Fruit fly (Drosophila melanogaster) S2 (cell line): ENCODE results near the gene lwr.

Experiments used
- CG8478 ChIP-seq: fragments of >200 bp; optimal IDR thresholded peaks from 2 replicates; lab custom pipeline; 2018
- CTCF ChIP-seq, 2 experiments: fragments of >200 bp; optimal IDR thresholded peaks; 2 replicates each; lab custom pipeline; 2018

DNA sequence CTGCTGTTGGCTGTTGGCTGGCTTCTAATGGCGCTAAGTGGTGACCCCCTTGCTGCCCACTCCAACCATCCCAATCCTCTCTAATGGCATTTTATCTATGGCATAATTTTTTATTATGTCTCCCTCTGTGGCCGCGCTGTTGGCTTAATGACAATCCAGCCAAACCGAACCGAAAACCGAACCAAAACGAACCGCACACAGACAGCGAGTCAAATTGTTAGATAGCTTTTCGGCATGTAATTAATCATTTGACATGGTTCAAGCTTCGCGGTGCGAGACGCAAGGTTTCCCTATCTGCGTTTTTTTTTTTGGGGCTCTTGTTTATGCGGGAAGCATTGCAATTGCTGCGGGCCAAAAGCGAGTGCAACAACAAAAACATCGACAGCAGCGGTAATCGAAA, 14.7 kb downstream of the lwr start:
- TF ChIP-seq CG8478 (no peak), CTCF (optimal IDR thresholded peaks at IDR 0.05; lab: Kevin White, UChicago) (no peak)
